Worm (Caenorhabditis elegans): Measurements from ENCODE around the gene F58B4.7.

DNA sequence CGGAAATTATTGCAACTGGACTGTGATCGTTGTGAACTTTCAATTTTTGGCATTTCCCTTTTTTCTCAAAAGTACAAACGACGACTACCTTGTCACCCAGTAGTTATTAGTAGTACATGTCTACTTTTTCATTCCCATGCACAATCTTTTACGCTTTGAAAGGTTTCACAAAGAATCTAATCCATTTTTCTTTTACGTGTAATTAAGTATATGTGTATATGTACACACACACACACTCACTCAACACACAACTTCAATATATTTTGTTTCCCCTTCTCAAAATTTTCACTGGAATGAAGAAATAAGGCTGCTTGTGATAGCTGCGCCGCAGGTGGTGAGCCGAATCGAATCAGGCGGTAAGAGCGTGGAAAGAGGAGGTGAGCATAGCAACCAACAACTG is 1.6 kb upstream of the F58B4.7 start, which contains the start of gene F58B4.6:
- TF ChIP-seq ztf-29 (GFP tag; IDR thresholded peaks at IDR 0.05) (no peak), ztf-23 (GFP tag; IDR thresholded peaks at IDR 0.05) (no peak)
